Fruit fly (Drosophila melanogaster) whole organism, prepupa: Measurements from ENCODE around the gene CG11562.

Experiments
- CG9139 ChIP-seq: fragments of 200-800 bp; sonication (Bioruptor generic); optimal IDR thresholded peaks from 3 replicates; lab custom pipeline; 2017; ENCODE audit warnings: missing biosample characterization, mild to moderate bottlenecking, missing genetic modification characterization
- Eip93F ChIP-seq: fragments of 200-800 bp; sonication (Bioruptor generic); optimal IDR thresholded peaks from 2 replicates; lab custom pipeline; 2016; ENCODE audit warnings: missing biosample characterization, mild to moderate bottlenecking, missing genetic modification characterization

dm6 chr2L:297480-298284 is 5.5 kb downstream of the CG11562 start, which contains the start of gene Pi3K21B:
- TF ChIP-seq CG9139 (GFP tag; lab: Kevin White, UChicago), result peak; percentile 61
- TF ChIP-seq Eip93F (GFP tag; lab: Kevin White, UChicago), result peak; percentile 75
